In the genomic region with DNA sequence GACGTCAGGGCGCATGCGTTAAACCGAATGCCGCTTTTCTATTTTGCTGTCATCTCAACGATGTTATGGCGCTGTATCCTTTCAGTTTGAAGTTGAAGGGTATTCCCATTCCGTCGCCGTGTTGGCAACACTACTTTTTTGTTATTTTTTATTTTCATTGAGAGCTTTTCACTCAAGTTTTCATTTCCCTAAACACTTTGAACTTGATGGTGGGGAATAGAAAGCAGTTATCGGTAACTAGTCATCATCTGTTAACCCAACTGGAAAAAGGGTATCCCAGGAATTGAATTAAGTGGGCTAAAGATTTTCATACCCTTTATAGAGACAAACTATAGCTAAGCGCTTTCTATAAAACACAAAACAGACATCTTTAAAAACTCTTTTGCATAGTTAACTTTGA, we compare ENCODE assay signal across 1 fruit fly cellular context.
TF ChIP-seq lines count a peak whose summit lies in the region.

No protein-coding gene starts in this region.

TF ChIP-seq in whole organism, embryonic, 481 proteins besides CTCF, POLR2A, EP300 and RAD21 (continued from another document):
- TF ChIP-seq Rfx (GFP tag; IDR thresholded peaks at IDR 0.05; lab: Robert Waterston, UW) (peak; percentile 41; the same call in 1 of the 2 replicates), ind (GFP tag; optimal IDR thresholded peaks at IDR 0.05; lab: Kevin White, UChicago) (no peak), Sox100B (GFP tag; optimal IDR thresholded peaks at IDR 0.05; lab: Kevin White, UChicago) (no peak), sisA (GFP tag; IDR thresholded peaks at IDR 0.05; lab: Robert Waterston, UW) (peak; percentile 5; the same call in 1 of the 2 replicates), dysf (GFP tag; IDR thresholded peaks at IDR 0.05; lab: Robert Waterston, UW) (0 out of 3 replicates have a peak, but pooled peaks have one; percentile 4), bbx (GFP tag; IDR thresholded peaks at IDR 0.05; lab: Robert Waterston, UW; ENCODE audit: partially characterized antibody) (no peak), ci (GFP tag; IDR thresholded peaks at IDR 0.05; lab: Robert Waterston, UW) (peak; percentile 30; the same call in 1 of the 3 replicates), CG11695 (GFP tag; IDR thresholded peaks at IDR 0.05; lab: Robert Waterston, UW) (0 out of 3 replicates have a peak, but pooled peaks have one; percentile 20), stc (GFP tag; IDR thresholded peaks at IDR 0.05; lab: Robert Waterston, UW) (peak; percentile 16; the same call in 1 of the 2 replicates)
